Fruit fly (Drosophila melanogaster): ENCODE data around the gene CG5664.

DNA sequence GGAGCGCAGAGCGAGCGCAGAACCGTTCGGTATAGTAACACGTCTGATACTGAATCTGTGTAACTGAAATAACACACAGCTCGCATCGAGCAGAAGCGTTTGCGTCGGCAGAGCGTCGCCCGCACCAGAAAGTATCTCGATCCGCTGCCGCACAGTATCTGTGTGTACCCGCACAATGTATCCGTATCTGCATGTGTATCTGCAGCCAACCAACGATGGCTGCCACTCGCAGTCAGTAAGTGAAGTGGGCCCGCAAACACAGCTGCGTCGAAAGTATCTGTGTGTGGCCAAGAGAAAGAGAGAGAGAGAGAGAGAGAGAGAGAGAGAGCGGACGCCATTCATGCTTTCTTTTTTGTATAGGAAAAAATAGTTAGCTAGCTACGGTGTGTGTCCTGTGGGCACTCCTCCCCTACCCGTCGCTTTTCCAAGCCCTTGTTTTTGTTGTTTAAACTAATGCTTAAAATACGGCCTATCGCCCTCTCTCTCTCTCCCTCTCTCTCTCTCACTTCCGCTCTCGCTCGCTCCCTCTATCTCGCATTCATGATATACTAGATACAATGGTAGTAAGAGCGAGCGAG lies 35.4 kb upstream of the CG5664 start, which contains the start of gene croc:
- peak in 1 of 2 experiments; percentile 12 for TF ChIP-seq CTCF (optimal IDR thresholded peaks at IDR 0.05)
- no peak for TF ChIP-seq CG8478 (optimal IDR thresholded peaks at IDR 0.05)
